Worm (Caenorhabditis elegans) whole organism, young adult: ENCODE data around the gene Y39G8B.13.

Experiments used
- F22D6.2 ChIP-seq: sonication (generic microtip); optimal IDR thresholded peaks from 2 replicates; lab custom pipeline; 2016; ENCODE audit warnings: mild to moderate bottlenecking, missing genetic modification characterization, missing compliant biosample characterization
- F23B12.7 ChIP-seq: sonication (generic microtip); optimal IDR thresholded peaks from 2 replicates; lab custom pipeline; 2017; ENCODE audit warnings: missing genetic modification characterization, mild to moderate bottlenecking, missing compliant biosample characterization, antibody characterized with exemption, moderate library complexity; ENCODE audit not compliant: insufficient read depth
- F33H1.4 ChIP-seq: fragments of 200-800 bp; sonication (Bioruptor generic); IDR thresholded peaks from 2 replicates; pipeline ENCODE4 v1.3.6; 2022; ENCODE audit warnings: missing genetic modification reagents, missing genetic modification characterization, missing compliant biosample characterization
- K11D2.4 ChIP-seq: fragments of 200-800 bp; sonication (Bioruptor generic); IDR thresholded peaks from 2 replicates; pipeline ENCODE4 v1.3.6; 2022; ENCODE audit warnings: missing genetic modification reagents, missing genetic modification characterization, missing compliant biosample characterization
- K12H6.12 ChIP-seq: fragments of 200-800 bp; sonication (Bioruptor generic); optimal IDR thresholded peaks from 2 replicates; lab custom pipeline; 2018; ENCODE audit warnings: mild to moderate bottlenecking, missing genetic modification characterization, missing compliant biosample characterization
- T07F8.4 ChIP-seq: sonication (generic microtip); optimal IDR thresholded peaks from 2 replicates; lab custom pipeline; 2016; ENCODE audit warnings: mild to moderate bottlenecking, missing genetic modification characterization, moderate library complexity, missing compliant biosample characterization
- Y53F4B.3 ChIP-seq: fragments of 200-800 bp; sonication (Bioruptor generic); IDR thresholded peaks from 2 replicates; pipeline ENCODE4 v1.3.6; 2022; ENCODE audit warnings: missing genetic modification reagents, missing genetic modification characterization, missing compliant biosample characterization
- akir-1 ChIP-seq: fragments of 200-800 bp; sonication (Bioruptor generic); optimal IDR thresholded peaks from 2 replicates; lab custom pipeline; 2018; ENCODE audit warnings: mild to moderate bottlenecking, missing genetic modification characterization, moderate library complexity, missing compliant biosample characterization
- aptf-2 ChIP-seq: fragments of 200-800 bp; sonication (Bioruptor generic); conservative IDR thresholded peaks from 2 replicates; pipeline ENCODE4 v1.3.6; 2022; ENCODE audit warnings: missing genetic modification reagents, missing genetic modification characterization, missing compliant biosample characterization
- athp-1 ChIP-seq: sonication (generic microtip); optimal IDR thresholded peaks from 2 replicates; lab custom pipeline; 2017; ENCODE audit warnings: mild to moderate bottlenecking, missing genetic modification characterization, missing compliant biosample characterization
- attf-3 ChIP-seq: fragments of 200-800 bp; sonication (Bioruptor generic); conservative IDR thresholded peaks from 2 replicates; pipeline ENCODE4 v1.3.6; 2022; ENCODE audit warnings: missing genetic modification reagents, missing genetic modification characterization, missing compliant biosample characterization
- bed-1 ChIP-seq: fragments of 200-800 bp; sonication (Bioruptor generic); IDR thresholded peaks from 2 replicates; pipeline ENCODE4 v1.3.6; 2022; ENCODE audit warnings: missing genetic modification reagents, missing genetic modification characterization, missing compliant biosample characterization
- bed-2 ChIP-seq: fragments of 200-800 bp; sonication (Bioruptor generic); IDR thresholded peaks from 2 replicates; pipeline ENCODE4 v1.3.6; 2022; ENCODE audit warnings: missing genetic modification reagents, missing genetic modification characterization, missing compliant biosample characterization
- ccch-3 ChIP-seq: fragments of 200-800 bp; sonication (Bioruptor generic); optimal IDR thresholded peaks from 2 replicates; lab custom pipeline; 2018; ENCODE audit warnings: mild to moderate bottlenecking, missing genetic modification characterization, missing compliant biosample characterization
- ceh-40 ChIP-seq: fragments of 200-800 bp; sonication (Bioruptor generic); IDR thresholded peaks from 2 replicates; pipeline ENCODE4 v1.3.6; 2022; ENCODE audit warnings: missing genetic modification characterization, missing compliant biosample characterization
- ceh-79 ChIP-seq: sonication (generic microtip); optimal IDR thresholded peaks from 2 replicates; lab custom pipeline; 2017; ENCODE audit warnings: mild to moderate bottlenecking, missing genetic modification characterization, missing compliant biosample characterization
- chd-7 ChIP-seq: sonication (generic microtip); optimal IDR thresholded peaks from 2 replicates; lab custom pipeline; 2016; ENCODE audit warnings: mild to moderate bottlenecking, missing genetic modification characterization, moderate library complexity, missing compliant biosample characterization
- dox-1 ChIP-seq: fragments of 200-800 bp; sonication (Bioruptor generic); IDR thresholded peaks from 2 replicates; pipeline ENCODE4 v1.3.6; 2022; ENCODE audit warnings: missing genetic modification reagents, missing genetic modification characterization, missing compliant biosample characterization
- egl-18 ChIP-seq: fragments of 200-800 bp; sonication (Bioruptor generic); IDR thresholded peaks from 2 replicates; pipeline ENCODE4 v1.3.6; 2022; ENCODE audit warnings: missing genetic modification reagents, missing genetic modification characterization, missing compliant biosample characterization
- egrh-3 ChIP-seq: fragments of 200-800 bp; sonication (Bioruptor generic); IDR thresholded peaks from 2 replicates; pipeline ENCODE4 v1.3.6; 2022; ENCODE audit warnings: missing genetic modification reagents, missing genetic modification characterization, missing compliant biosample characterization
- ets-4 ChIP-seq: fragments of 200-800 bp; sonication (Bioruptor generic); optimal IDR thresholded peaks from 2 replicates; lab custom pipeline; 2018; ENCODE audit warnings: mild to moderate bottlenecking, missing genetic modification characterization, missing compliant biosample characterization
- gei-17 ChIP-seq: fragments of 200-800 bp; sonication (Bioruptor generic); optimal IDR thresholded peaks from 2 replicates; lab custom pipeline; 2018; ENCODE audit warnings: mild to moderate bottlenecking, missing genetic modification characterization, missing compliant biosample characterization
- him-1 ChIP-seq: sonication (generic microtip); optimal IDR thresholded peaks from 2 replicates; lab custom pipeline; 2016; ENCODE audit warnings: missing genotype, missing genetic modification reagents, missing genetic modification characterization, missing compliant biosample characterization
- hlh-12 ChIP-seq: sonication (generic microtip); optimal IDR thresholded peaks from 2 replicates; lab custom pipeline; 2016; ENCODE audit warnings: missing genetic modification characterization, missing compliant biosample characterization
- hmg-1.2 ChIP-seq: fragments of 200-800 bp; sonication (Bioruptor generic); IDR thresholded peaks from 2 replicates; pipeline ENCODE4 v1.3.6; 2022; ENCODE audit warnings: missing genetic modification reagents, missing genetic modification characterization, missing compliant biosample characterization
- let-526 ChIP-seq: fragments of 200-800 bp; sonication (Bioruptor generic); IDR thresholded peaks from 2 replicates; pipeline ENCODE4 v1.3.6; 2022; ENCODE audit warnings: missing genetic modification reagents, missing genetic modification characterization, missing compliant biosample characterization
- madf-10 ChIP-seq: sonication (generic microtip); optimal IDR thresholded peaks from 2 replicates; lab custom pipeline; 2016; ENCODE audit warnings: mild to moderate bottlenecking, missing genetic modification characterization, missing compliant biosample characterization
- mcd-1 ChIP-seq: fragments of 200-800 bp; sonication (Bioruptor generic); IDR thresholded peaks from 2 replicates; pipeline ENCODE4 v1.3.6; 2022; ENCODE audit warnings: missing genetic modification reagents, missing genetic modification characterization, missing compliant biosample characterization
- mel-28 ChIP-seq: sonication (generic microtip); optimal IDR thresholded peaks from 2 replicates; lab custom pipeline; 2016; ENCODE audit warnings: borderline replicate concordance, mild to moderate bottlenecking, missing genetic modification characterization, missing compliant biosample characterization
- mes-4 ChIP-seq: sonication (generic microtip); optimal IDR thresholded peaks from 2 replicates; lab custom pipeline; 2016; ENCODE audit warnings: missing genotype, missing genetic modification characterization, missing compliant biosample characterization
- nfya-1 ChIP-seq: sonication (generic microtip); optimal IDR thresholded peaks from 2 replicates; lab custom pipeline; 2017; ENCODE audit warnings: antibody characterized with exemption, missing compliant biosample characterization, missing genetic modification characterization, borderline replicate concordance; ENCODE audit not compliant: insufficient read depth
- nhr-179 ChIP-seq: sonication (generic microtip); optimal IDR thresholded peaks from 2 replicates; lab custom pipeline; 2016; ENCODE audit warnings: mild to moderate bottlenecking, missing genetic modification characterization, missing compliant biosample characterization
- nhr-90 ChIP-seq: sonication (generic microtip); optimal IDR thresholded peaks from 2 replicates; lab custom pipeline; 2016; ENCODE audit warnings: missing genotype, mild to moderate bottlenecking, missing genetic modification characterization, missing compliant biosample characterization
- pbrm-1 ChIP-seq: fragments of 200-800 bp; sonication (Bioruptor generic); IDR thresholded peaks from 2 replicates; pipeline ENCODE4 v1.3.6; 2022; ENCODE audit warnings: missing genetic modification reagents, missing genetic modification characterization, missing compliant biosample characterization
- sdz-38 ChIP-seq: sonication (generic microtip); optimal IDR thresholded peaks from 2 replicates; lab custom pipeline; 2016; ENCODE audit warnings: missing genotype, missing genetic modification characterization, missing compliant biosample characterization
- snpc-1.1 ChIP-seq: sonication (generic microtip); optimal IDR thresholded peaks from 2 replicates; lab custom pipeline; 2017; ENCODE audit warnings: missing genetic modification characterization, mild to moderate bottlenecking, missing compliant biosample characterization, antibody characterized with exemption, moderate library complexity, missing genotype, missing genetic modification reagents; ENCODE audit not compliant: insufficient read depth
- snpc-3.4 ChIP-seq: sonication (generic microtip); optimal IDR thresholded peaks from 2 replicates; lab custom pipeline; 2017; ENCODE audit warnings: missing genetic modification characterization, mild to moderate bottlenecking, missing compliant biosample characterization, antibody characterized with exemption, moderate library complexity, missing genotype, missing genetic modification reagents
- snpc-4 ChIP-seq, 5 experiments: fragments of 150-350 bp in 1 of 5; sonication (generic microtip) in 4 of 5; optimal IDR thresholded peaks; 2 replicates each; lab custom pipeline; 2014 to 2018; ENCODE audit warnings: missing genetic modification characterization in 5 of 5, missing biosample characterization in 3 of 5, antibody characterized with exemption in 2 of 5, mild to moderate bottlenecking in 2 of 5, missing compliant biosample characterization in 2 of 5, missing genotype in 2 of 5, moderate library complexity in 2 of 5, missing genetic modification reagents in 1 of 5
- tbx-9 ChIP-seq: sonication (generic microtip); optimal IDR thresholded peaks from 2 replicates; lab custom pipeline; 2016; ENCODE audit warnings: borderline replicate concordance, missing genetic modification characterization, inconsistent platforms, missing compliant biosample characterization
- zfh-2 ChIP-seq: fragments of 200-800 bp; sonication (Bioruptor generic); conservative IDR thresholded peaks from 2 replicates; pipeline ENCODE4 v1.3.6; 2022; ENCODE audit warnings: missing genetic modification reagents, missing genetic modification characterization, missing compliant biosample characterization
- ztf-25 ChIP-seq: fragments of 200-800 bp; sonication (Bioruptor generic); IDR thresholded peaks from 2 replicates; pipeline ENCODE4 v1.3.6; 2022; ENCODE audit warnings: missing genetic modification reagents, missing genetic modification characterization, missing compliant biosample characterization
- ztf-26 ChIP-seq: sonication (generic microtip); optimal IDR thresholded peaks from 2 replicates; lab custom pipeline; 2017; ENCODE audit warnings: missing genetic modification characterization, missing compliant biosample characterization

Y39G8B.13 gene

DNA sequence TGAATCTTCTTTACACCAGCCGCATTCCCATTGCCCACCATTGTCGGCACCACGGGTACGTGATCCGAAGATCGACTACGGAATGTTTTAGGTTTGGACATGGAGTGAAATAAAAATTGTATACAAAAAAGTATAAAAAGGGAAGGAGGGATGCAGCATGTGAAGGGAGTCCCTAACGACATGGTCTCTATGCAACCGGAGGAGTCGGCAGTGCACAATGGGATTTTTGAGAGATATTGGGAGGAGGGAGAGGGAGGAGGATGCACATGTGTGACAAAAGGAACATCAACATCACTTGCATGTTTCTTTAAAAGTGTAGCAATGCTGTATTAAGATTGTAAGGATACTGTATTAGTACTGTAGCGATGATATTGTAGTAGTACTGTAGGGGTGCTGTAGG, 43.3 kb downstream of the Y39G8B.13 start, which contains the start of gene W07G1.1:
TSS of gene W07G1.1 (minus strand) at position 101 of the 400 bp plus-strand sequence.
- no peak for TF ChIP-seq him-1 (tag; lab: Kevin White, UChicago)
- TF ChIP-seq egl-18 (GFP tag; lab: Robert Waterston, UW), result no peak
- TF ChIP-seq ztf-25 (GFP tag; lab: Robert Waterston, UW), result no peak
- no peak for TF ChIP-seq let-526 (GFP tag; lab: Robert Waterston, UW)
- TF ChIP-seq mel-28 (tag; lab: Kevin White, UChicago), result no peak
- no peak for TF ChIP-seq zfh-2 (GFP tag; lab: Robert Waterston, UW)
- no peak for TF ChIP-seq snpc-1.1 (tag; lab: Kevin White, UChicago)
- TF ChIP-seq attf-3 (GFP tag; lab: Robert Waterston, UW), result no peak
- TF ChIP-seq akir-1 (GFP tag; lab: Kevin White, UChicago), result no peak
- no peak for TF ChIP-seq ets-4 (GFP tag; lab: Kevin White, UChicago)
- no peak for TF ChIP-seq madf-10 (tag; lab: Kevin White, UChicago)
- no peak for TF ChIP-seq K12H6.12

DNA sequence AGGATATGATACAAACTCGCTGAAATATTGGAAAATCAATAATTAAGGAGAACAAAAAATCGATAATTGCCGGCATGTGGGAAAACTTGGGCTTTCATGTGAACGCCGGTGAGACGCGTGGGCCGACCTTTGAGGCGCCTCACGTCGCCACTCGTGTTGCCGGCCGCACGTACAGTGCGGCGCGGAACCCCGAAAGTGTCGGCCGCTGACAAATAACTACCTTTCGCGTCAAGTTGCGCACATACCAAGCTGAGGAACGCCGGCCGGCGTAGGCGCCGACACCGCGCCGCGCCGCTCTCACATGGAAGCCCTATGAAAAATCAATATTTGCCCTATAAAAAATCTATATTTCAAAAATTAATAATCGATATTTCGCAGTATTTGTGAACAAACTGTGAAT, 44.6 kb downstream of the Y39G8B.13 start:
- TF ChIP-seq gei-17 (GFP tag; lab: Kevin White, UChicago), result no peak
- peak; percentile 77 for TF ChIP-seq zfh-2 (GFP tag; lab: Robert Waterston, UW)
- no peak for TF ChIP-seq snpc-4 (GFP tag; optimal IDR thresholded peaks at IDR 0.05; lab: Kevin White, UChicago)
- peak in 2 of 4 experiments; percentile 49 to 81 for TF ChIP-seq snpc-4 (tag; optimal IDR thresholded peaks at IDR 0.05; lab: Kevin White, UChicago)
- TF ChIP-seq F23B12.7, result no peak
- TF ChIP-seq tbx-9 (tag; lab: Kevin White, UChicago), result no peak
- TF ChIP-seq hmg-1.2 (GFP tag; lab: Robert Waterston, UW), result no peak
- TF ChIP-seq ceh-40 (GFP tag; lab: Robert Waterston, UW), result no peak
- TF ChIP-seq chd-7 (tag; lab: Kevin White, UChicago), result no peak
- peak; percentile 39; the same call in 1 of the 2 replicates for TF ChIP-seq egrh-3 (GFP tag; lab: Robert Waterston, UW)
- no peak for TF ChIP-seq nfya-1 (tag; lab: Kevin White, UChicago)
- no peak for TF ChIP-seq mel-28 (tag; lab: Kevin White, UChicago)
- TF ChIP-seq mcd-1 (GFP tag; lab: Robert Waterston, UW), result no peak
- TF ChIP-seq Y53F4B.3, result no peak
- TF ChIP-seq ztf-26 (tag; lab: Kevin White, UChicago), result no peak
- no peak for TF ChIP-seq ccch-3 (GFP tag; lab: Kevin White, UChicago)
- no peak for TF ChIP-seq mes-4 (tag; lab: Kevin White, UChicago)
- no peak for TF ChIP-seq snpc-3.4 (tag; lab: Kevin White, UChicago)
- no peak for TF ChIP-seq ceh-79
- no peak for TF ChIP-seq F22D6.2 (tag; lab: Kevin White, UChicago)
- TF ChIP-seq bed-1 (GFP tag; lab: Robert Waterston, UW), result no peak
- no peak for TF ChIP-seq nhr-90 (tag; lab: Kevin White, UChicago)
- no peak for TF ChIP-seq F33H1.4 (GFP tag; lab: Robert Waterston, UW)

- TF ChIP-seq bed-2 (GFP tag; lab: Robert Waterston, UW) (no peak), aptf-2 (no peak), nhr-179 (tag; lab: Kevin White, UChicago) (no peak), hlh-12 (no peak), snpc-4 (GFP tag; optimal IDR thresholded peaks at IDR 0.05; lab: Kevin White, UChicago) (no peak), snpc-4 (tag; optimal IDR thresholded peaks at IDR 0.05; lab: Kevin White, UChicago) (no peak), K11D2.4 (no peak), let-526 (GFP tag; lab: Robert Waterston, UW) (no peak), dox-1 (GFP tag; lab: Robert Waterston, UW) (no peak), F33H1.4 (GFP tag; lab: Robert Waterston, UW) (no peak), athp-1 (tag; lab: Kevin White, UChicago) (no peak), T07F8.4 (no peak), pbrm-1 (GFP tag; lab: Robert Waterston, UW) (no peak), sdz-38 (tag; lab: Kevin White, UChicago) (no peak), him-1 (tag; lab: Kevin White, UChicago) (no peak)
Observed at ce11 chrII:13935907-13936306, 46.9 kb downstream of the Y39G8B.13 start.
